Worm (Caenorhabditis elegans): ENCODE results near the gene asp-18.

The asp-18 gene

DNA sequence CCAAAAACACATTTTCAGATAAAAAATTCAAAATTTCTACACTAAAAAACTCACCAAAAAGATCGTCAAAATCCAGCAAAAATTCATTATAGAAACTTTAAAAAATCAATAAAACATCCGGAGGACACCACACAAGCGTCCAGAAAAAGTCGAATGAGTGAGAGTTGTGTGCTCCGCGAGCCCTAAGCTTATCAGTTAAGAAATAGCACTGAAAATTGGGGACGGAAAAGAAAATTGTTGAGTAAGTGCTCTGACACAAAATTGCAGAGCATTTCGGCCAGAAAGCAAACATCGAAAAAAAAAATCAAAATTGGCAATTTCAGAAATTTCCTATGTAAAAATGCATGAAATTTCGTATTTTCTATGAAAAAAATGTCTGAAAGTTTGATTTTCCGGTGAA, 6.2 kb upstream of the asp-18 start:
- TF ChIP-seq ztf-4 (tag; optimal IDR thresholded peaks at IDR 0.05): no peak

DNA sequence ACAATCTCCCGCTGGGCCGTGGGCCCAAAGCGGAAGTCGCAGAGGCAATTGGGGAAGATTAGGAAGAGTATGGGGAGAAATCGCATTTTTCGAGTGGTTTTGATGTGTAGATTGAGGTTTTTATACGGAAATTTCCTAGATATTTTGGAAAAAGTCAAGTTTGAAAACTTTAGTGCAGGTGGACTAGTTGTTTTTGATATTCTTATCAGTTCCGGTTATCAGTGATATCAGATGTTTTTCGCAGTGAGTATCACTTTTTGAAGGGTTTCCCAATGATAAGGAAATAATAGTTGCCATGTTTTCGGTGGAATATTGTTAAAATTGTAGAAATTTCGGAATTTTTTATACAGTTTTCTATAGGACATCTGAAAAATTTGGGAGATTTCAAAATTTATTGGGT, 2.9 kb upstream of the asp-18 start, which contains the start of gene scl-20:
TSS of gene scl-20 (minus strand) at position 101 of the 400 bp plus-strand sequence.
- TF ChIP-seq unc-39 (tag; optimal IDR thresholded peaks at IDR 0.05): no peak
- TF ChIP-seq elt-3 (tag; optimal IDR thresholded peaks at IDR 0.05): no peak
- TF ChIP-seq egl-27 (tag; optimal IDR thresholded peaks at IDR 0.05): no peak
- no peak for TF ChIP-seq pha-4 (tag; optimal IDR thresholded peaks at IDR 0.05)
- no peak for TF ChIP-seq aly-2 (tag; optimal IDR thresholded peaks at IDR 0.05)
- no peak for TF ChIP-seq sea-2 (GFP tag; optimal IDR thresholded peaks at IDR 0.05)
- TF ChIP-seq ceh-9 (tag; optimal IDR thresholded peaks at IDR 0.05): no peak
- no peak for TF ChIP-seq hmg-11 (tag; optimal IDR thresholded peaks at IDR 0.05)
- no peak for TF ChIP-seq ZK546.5 (tag; optimal IDR thresholded peaks at IDR 0.05)
- no peak for TF ChIP-seq ceh-28 (tag; optimal IDR thresholded peaks at IDR 0.05)
- no peak for TF ChIP-seq ceh-16 (tag; optimal IDR thresholded peaks at IDR 0.05)
- TF ChIP-seq elt-1 (tag; optimal IDR thresholded peaks at IDR 0.05): no peak
- TF ChIP-seq nhr-28 (tag; optimal IDR thresholded peaks at IDR 0.05): no peak
- no peak for TF ChIP-seq tbx-2 (tag; optimal IDR thresholded peaks at IDR 0.05)
- TF ChIP-seq ztf-11 (tag; optimal IDR thresholded peaks at IDR 0.05): no peak
- TF ChIP-seq fos-1 (tag; optimal IDR thresholded peaks at IDR 0.05): no peak

DNA sequence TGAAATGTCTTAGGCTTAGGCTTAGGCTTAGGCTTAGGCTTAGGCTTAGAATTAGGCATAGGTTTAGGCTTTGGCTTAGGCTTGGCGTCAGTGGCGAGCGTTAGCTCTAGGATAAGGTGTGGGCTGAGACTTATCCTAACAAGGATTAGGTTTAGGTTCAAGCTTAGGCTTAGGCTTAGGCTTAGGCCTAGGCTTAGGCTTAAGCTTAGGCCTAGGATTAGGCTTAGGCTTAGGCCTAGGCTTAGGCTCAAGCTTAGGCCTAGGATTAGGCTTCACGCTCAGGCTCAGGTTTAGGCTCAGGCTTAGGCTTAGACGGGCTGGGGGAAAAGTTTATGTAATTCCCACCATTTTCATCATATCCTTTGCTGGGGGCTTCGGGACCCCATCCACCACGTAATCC, 2.5 kb upstream of the asp-18 start:
- TF ChIP-seq sea-2 (GFP tag; optimal IDR thresholded peaks at IDR 0.05): no peak
- TF ChIP-seq eor-1 (tag; optimal IDR thresholded peaks at IDR 0.05): no peak
- TF ChIP-seq pqm-1 (tag; optimal IDR thresholded peaks at IDR 0.05): no peak
- TF ChIP-seq fos-1 (tag; optimal IDR thresholded peaks at IDR 0.05): no peak
- TF ChIP-seq mdl-1 (tag; optimal IDR thresholded peaks at IDR 0.05): no peak
- TF ChIP-seq aly-2 (tag; optimal IDR thresholded peaks at IDR 0.05): no peak
- TF ChIP-seq nhr-11 (tag; optimal IDR thresholded peaks at IDR 0.05): no peak
- no peak for TF ChIP-seq ceh-9 (tag; optimal IDR thresholded peaks at IDR 0.05)
- no peak for TF ChIP-seq lin-39 (tag; optimal IDR thresholded peaks at IDR 0.05)
- no peak for TF ChIP-seq ztf-4 (tag; optimal IDR thresholded peaks at IDR 0.05)
- no peak for TF ChIP-seq elt-1 (tag; optimal IDR thresholded peaks at IDR 0.05)
- no peak for TF ChIP-seq nhr-77 (tag; optimal IDR thresholded peaks at IDR 0.05)
- no peak for TF ChIP-seq ama-1 (optimal IDR thresholded peaks at IDR 0.05)
- TF ChIP-seq daf-12 (tag; optimal IDR thresholded peaks at IDR 0.05): no peak
- no peak for TF ChIP-seq nhr-67 (tag; optimal IDR thresholded peaks at IDR 0.05)
- TF ChIP-seq nhr-28 (tag; optimal IDR thresholded peaks at IDR 0.05): no peak
- no peak for TF ChIP-seq egl-27 (tag; optimal IDR thresholded peaks at IDR 0.05)
- TF ChIP-seq fkh-10 (GFP tag; optimal IDR thresholded peaks at IDR 0.05): no peak
- no peak for TF ChIP-seq pha-4 (tag; optimal IDR thresholded peaks at IDR 0.05)
- no peak for TF ChIP-seq jun-1 (tag; optimal IDR thresholded peaks at IDR 0.05)

DNA sequence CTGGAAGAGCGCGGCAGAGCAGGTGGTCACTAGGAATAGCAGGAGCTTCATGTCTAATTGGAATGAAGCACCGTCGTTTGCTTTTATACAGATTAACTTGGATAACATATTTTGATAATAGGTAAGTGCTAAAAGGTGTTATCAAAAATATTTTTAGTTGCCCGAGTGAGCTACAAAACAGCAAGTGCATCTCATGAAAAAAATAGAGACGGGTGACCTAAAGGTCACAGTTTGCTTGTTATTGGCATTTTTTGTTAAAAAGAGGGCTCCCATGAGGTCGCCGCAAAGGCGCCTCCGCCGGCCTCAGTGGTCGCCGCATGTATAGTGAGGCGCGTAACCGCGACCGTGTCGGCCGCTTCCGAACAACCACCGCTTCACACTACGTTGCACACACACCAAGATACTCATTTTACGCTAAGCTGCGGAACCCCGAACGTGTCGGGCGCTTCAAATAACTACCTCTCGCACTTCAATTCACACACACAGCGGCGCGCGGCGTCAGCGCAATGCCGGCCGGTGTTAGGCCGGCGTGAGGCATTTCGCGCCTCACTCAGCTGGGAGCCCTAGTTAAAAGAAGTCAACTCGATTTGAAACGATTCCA, 2.1 kb downstream of the asp-18 start, which contains the start of gene asp-19:
TSS of gene asp-19 (minus strand) at position 51 of the 601 bp plus-strand sequence.
- TF ChIP-seq tbx-2 (tag; optimal IDR thresholded peaks at IDR 0.05) (no peak), pqm-1 (tag; optimal IDR thresholded peaks at IDR 0.05) (no peak), hmg-11 (tag; optimal IDR thresholded peaks at IDR 0.05) (no peak), lin-39 (tag; optimal IDR thresholded peaks at IDR 0.05) (no peak), snpc-4 (tag; optimal IDR thresholded peaks at IDR 0.05) (no peak), R02D3.7 (tag; optimal IDR thresholded peaks at IDR 0.05) (no peak), unc-62 (GFP tag; optimal IDR thresholded peaks at IDR 0.05) (no peak), jun-1 (tag; optimal IDR thresholded peaks at IDR 0.05) (no peak), nhr-28 (tag; optimal IDR thresholded peaks at IDR 0.05) (no peak), nhr-67 (tag; optimal IDR thresholded peaks at IDR 0.05) (no peak), ceh-9 (tag; optimal IDR thresholded peaks at IDR 0.05) (no peak)

DNA sequence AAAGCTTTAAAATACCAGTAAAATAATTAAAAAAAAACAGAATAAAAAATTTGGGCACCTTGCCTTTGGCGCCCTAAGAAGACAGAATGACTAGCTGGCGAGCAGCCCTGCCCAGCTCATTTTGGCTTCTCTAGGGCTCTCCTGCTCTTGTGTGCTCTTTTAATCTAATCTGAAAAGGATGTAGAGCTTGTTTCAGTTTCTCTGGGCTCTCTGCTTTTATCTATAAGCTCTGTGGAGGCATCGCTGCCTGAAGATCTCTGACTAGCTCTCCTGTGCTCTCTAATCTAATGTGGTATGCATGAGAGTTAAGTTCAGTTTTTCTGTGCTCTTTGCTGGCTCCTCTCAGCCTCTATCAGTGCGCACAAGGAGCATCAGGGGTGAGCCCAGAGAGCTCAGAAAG, 5.6 kb downstream of the asp-18 start:
- no peak for TF ChIP-seq nhr-43 (tag; optimal IDR thresholded peaks at IDR 0.05; ENCODE audit: poor library complexity, severe bottlenecking)
- no peak for TF ChIP-seq fkh-10 (GFP tag; optimal IDR thresholded peaks at IDR 0.05)
- no peak for TF ChIP-seq ama-1 (optimal IDR thresholded peaks at IDR 0.05)
- no peak for TF ChIP-seq sea-2 (GFP tag; optimal IDR thresholded peaks at IDR 0.05)
- no peak for TF ChIP-seq ceh-28 (tag; optimal IDR thresholded peaks at IDR 0.05)
- TF ChIP-seq ZK546.5 (tag; optimal IDR thresholded peaks at IDR 0.05): no peak
- TF ChIP-seq mml-1 (tag; optimal IDR thresholded peaks at IDR 0.05): no peak
- no peak for TF ChIP-seq nhr-76 (tag; optimal IDR thresholded peaks at IDR 0.05)
- no peak for TF ChIP-seq ceh-82 (tag; optimal IDR thresholded peaks at IDR 0.05)
- TF ChIP-seq egl-27 (tag; optimal IDR thresholded peaks at IDR 0.05): no peak
- TF ChIP-seq fkh-2 (tag; optimal IDR thresholded peaks at IDR 0.05): no peak
- TF ChIP-seq lin-39 (tag; optimal IDR thresholded peaks at IDR 0.05): no peak
- TF ChIP-seq elt-2 (tag; optimal IDR thresholded peaks at IDR 0.05): no peak
- no peak for TF ChIP-seq jun-1 (tag; optimal IDR thresholded peaks at IDR 0.05)

Data from whole organism, L3 larva.